Worm (Caenorhabditis elegans) whole organism, L1 larva: Measurements from ENCODE around the gene F26F4.12.

Experiments used
- C16A3.4 ChIP-seq: fragments of 150-350 bp; optimal IDR thresholded peaks from 2 replicates; lab custom pipeline; 2014; ENCODE audit warnings: missing biosample characterization, missing genetic modification characterization
- F16B12.6 ChIP-seq: fragments of 150-350 bp; optimal IDR thresholded peaks from 2 replicates; lab custom pipeline; 2014; ENCODE audit warnings: missing biosample characterization, missing genetic modification characterization
- aly-2 ChIP-seq: fragments of 150-350 bp; optimal IDR thresholded peaks from 2 replicates; lab custom pipeline; 2014; ENCODE audit warnings: missing biosample characterization, missing genetic modification characterization
- ceh-63 ChIP-seq: fragments of 200-800 bp; sonication (Bioruptor generic); optimal IDR thresholded peaks from 2 replicates; lab custom pipeline; 2018; ENCODE audit warnings: mild to moderate bottlenecking, missing genetic modification characterization, missing compliant biosample characterization
- ceh-82 ChIP-seq, 3 experiments: fragments of 150-350 bp in 1 of 3; sonication (generic microtip) in 2 of 3; optimal IDR thresholded peaks; 2 replicates each; lab custom pipeline; 2014 to 2017; ENCODE audit warnings: missing biosample characterization in 3 of 3, missing genetic modification characterization in 3 of 3
- dsc-1 ChIP-seq: sonication (generic microtip); optimal IDR thresholded peaks from 2 replicates; lab custom pipeline; 2016; ENCODE audit warnings: mild to moderate bottlenecking, missing genetic modification characterization, missing compliant biosample characterization
- efl-1 ChIP-seq, 4 experiments: fragments of 150-350 bp; optimal IDR thresholded peaks in 3 of 4; peaks in 1 of 4; 1 replicate in 1 of 4; 2 replicates in 3 of 4; lab custom pipeline; 2014; ENCODE audit warnings: missing biosample characterization in 2 of 4, missing genetic modification characterization in 2 of 4, missing genetic modification reagents in 2 of 4
- elt-2 ChIP-seq: sonication (generic microtip); optimal IDR thresholded peaks from 2 replicates; lab custom pipeline; 2016; ENCODE audit warnings: missing genetic modification characterization, mild to moderate bottlenecking, inconsistent platforms, missing compliant biosample characterization, missing genetic modification reagents
- fkh-10 ChIP-seq: sonication (generic microtip); optimal IDR thresholded peaks from 2 replicates; lab custom pipeline; 2017; ENCODE audit warnings: missing biosample characterization, missing genetic modification reagents, missing genetic modification characterization
- fos-1 ChIP-seq: fragments of 150-350 bp; optimal IDR thresholded peaks from 2 replicates; lab custom pipeline; 2014; ENCODE audit warnings: missing biosample characterization, missing genetic modification characterization
- grh-1 ChIP-seq: fragments of 200-800 bp; sonication (Bioruptor generic); IDR thresholded peaks from 2 replicates; pipeline ENCODE4 v1.3.6; 2022; ENCODE audit warnings: missing genetic modification reagents, missing genetic modification characterization, missing compliant biosample characterization
- hlh-4 ChIP-seq: sonication (generic microtip); optimal IDR thresholded peaks from 2 replicates; lab custom pipeline; 2016; ENCODE audit warnings: mild to moderate bottlenecking, missing genetic modification characterization, missing compliant biosample characterization
- hpl-2 ChIP-seq: fragments of 150-350 bp; optimal IDR thresholded peaks from 2 replicates; lab custom pipeline; 2014; ENCODE audit warnings: missing biosample characterization, missing genetic modification reagents, missing genetic modification characterization
- jun-1 ChIP-seq: fragments of 150-350 bp; optimal IDR thresholded peaks from 2 replicates; lab custom pipeline; 2014; ENCODE audit warnings: missing biosample characterization, missing genetic modification reagents, missing genetic modification characterization
- lin-35 ChIP-seq, 2 experiments: fragments of 150-350 bp; optimal IDR thresholded peaks; 2 replicates each; lab custom pipeline; 2014; ENCODE audit warnings: missing biosample characterization in 2 of 2, missing genetic modification characterization in 2 of 2, missing genetic modification reagents in 2 of 2
- lir-3 ChIP-seq: sonication (generic microtip); optimal IDR thresholded peaks from 2 replicates; lab custom pipeline; 2016; ENCODE audit warnings: mild to moderate bottlenecking, missing genetic modification characterization, moderate library complexity, missing compliant biosample characterization; ENCODE audit not compliant: poor library complexity
- lsy-2 ChIP-seq, 2 experiments: fragments of 150-350 bp; optimal IDR thresholded peaks; 2 replicates each; lab custom pipeline; 2014; ENCODE audit warnings: missing biosample characterization in 2 of 2, missing genetic modification characterization in 2 of 2
- mep-1 ChIP-seq: fragments of 150-350 bp; optimal IDR thresholded peaks from 2 replicates; lab custom pipeline; 2014; ENCODE audit warnings: missing biosample characterization, missing genetic modification characterization
- nhr-12 ChIP-seq: sonication (generic microtip); optimal IDR thresholded peaks from 2 replicates; lab custom pipeline; 2017; ENCODE audit warnings: missing biosample characterization, missing genetic modification characterization
- nhr-19 ChIP-seq: fragments of 200-800 bp; sonication (Bioruptor generic); conservative IDR thresholded peaks from 2 replicates; pipeline ENCODE4 v1.3.6; 2022; ENCODE audit warnings: missing genetic modification characterization, missing compliant biosample characterization
- nhr-20 ChIP-seq: sonication (generic microtip); optimal IDR thresholded peaks from 2 replicates; lab custom pipeline; 2016; ENCODE audit warnings: mild to moderate bottlenecking, missing genetic modification characterization, missing compliant biosample characterization
- nhr-237 ChIP-seq: fragments of 150-350 bp; optimal IDR thresholded peaks from 2 replicates; lab custom pipeline; 2014; ENCODE audit warnings: missing biosample characterization, missing genetic modification characterization
- nhr-71 ChIP-seq: sonication (generic microtip); optimal IDR thresholded peaks from 2 replicates; lab custom pipeline; 2016; ENCODE audit warnings: mild to moderate bottlenecking, missing genetic modification characterization, moderate library complexity, missing compliant biosample characterization
- rnt-1 ChIP-seq: sonication (generic microtip); optimal IDR thresholded peaks from 2 replicates; lab custom pipeline; 2016; ENCODE audit warnings: mild to moderate bottlenecking, missing genetic modification characterization, moderate library complexity, missing compliant biosample characterization
- tbx-2 ChIP-seq: sonication (generic microtip); optimal IDR thresholded peaks from 2 replicates; lab custom pipeline; 2016; ENCODE audit warnings: missing genetic modification characterization, missing compliant biosample characterization
- ztf-4 ChIP-seq: fragments of 150-350 bp; optimal IDR thresholded peaks from 2 replicates; lab custom pipeline; 2014; ENCODE audit warnings: missing biosample characterization, missing genetic modification characterization

F26F4.12 gene

ce11 chrIII:4895313-4895712, 14.5 kb downstream of the F26F4.12 start:
- TF ChIP-seq aly-2 (tag; lab: Kevin White, UChicago) (peak; percentile 33), rnt-1 (tag; lab: Kevin White, UChicago) (no peak), ceh-82 (tag; optimal IDR thresholded peaks at IDR 0.05; lab: Kevin White, UChicago) (no peak), mep-1 (tag; lab: Kevin White, UChicago) (no peak), efl-1 (optimal IDR thresholded peaks at IDR 0.05; lab: Kevin White, UChicago) (no peak), efl-1 (GFP tag; optimal IDR thresholded peaks at IDR 0.05 in 1 of 2; lab: Kevin White, UChicago) (peak in 1 of 2 experiments; percentile 83)

DNA sequence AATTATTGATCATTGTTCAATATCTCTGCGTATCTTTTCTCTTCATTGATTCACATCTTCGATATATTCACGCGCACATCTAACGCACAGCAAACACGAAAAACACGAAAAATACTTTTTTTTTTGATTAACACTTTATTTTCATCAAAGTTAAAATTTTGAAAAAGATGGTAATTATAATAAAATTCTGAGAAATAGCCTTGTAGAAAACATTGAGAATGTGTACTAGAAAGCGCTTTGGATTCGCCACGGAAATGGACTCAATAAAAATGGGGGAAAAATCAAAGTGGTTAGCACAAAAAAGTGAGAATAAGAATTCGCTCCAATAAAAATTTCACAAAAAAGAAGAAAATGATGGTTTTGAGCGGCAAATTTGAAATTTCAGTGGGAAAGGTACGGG, 16.3 kb downstream of the F26F4.12 start, which contains the start of gene F26F4.6:
Gene F26F4.6, minus strand, starts transcription at position 101 of the 400 bp plus-strand sequence.
- TF ChIP-seq lin-35 (GFP tag; optimal IDR thresholded peaks at IDR 0.05; lab: Kevin White, UChicago), result peak in 1 of 2 experiments; percentile 15
- no peak for TF ChIP-seq hpl-2 (GFP tag; lab: Kevin White, UChicago)
- TF ChIP-seq aly-2 (tag; lab: Kevin White, UChicago), result peak; percentile 18
- no peak for TF ChIP-seq grh-1 (GFP tag; lab: Robert Waterston, UW)

DNA sequence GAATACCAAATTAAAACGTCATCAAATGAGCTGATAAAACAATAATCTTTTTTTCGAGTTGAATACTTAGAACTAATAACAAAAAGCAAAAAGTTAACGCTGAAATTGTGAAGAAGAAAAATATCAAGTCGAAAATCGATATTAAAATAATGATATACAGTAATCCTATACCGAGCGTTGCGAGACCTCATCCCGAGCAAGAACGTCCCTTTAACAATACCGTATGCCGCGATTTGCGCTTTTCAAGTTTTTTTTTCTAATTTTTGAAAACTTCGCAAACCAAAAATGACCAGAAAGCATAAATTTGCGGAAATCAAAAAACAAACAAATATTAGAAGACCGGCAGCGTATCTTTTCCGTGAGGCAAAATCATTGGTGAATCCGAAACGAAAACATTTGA, 18.8 kb downstream of the F26F4.12 start, which contains the start of gene F26F4.5:
Gene F26F4.5, minus strand, starts transcription at position 256 of the 400 bp plus-strand sequence.
- no peak for TF ChIP-seq lir-3 (tag; lab: Kevin White, UChicago)
- TF ChIP-seq ceh-63 (GFP tag; lab: Kevin White, UChicago), result no peak
- TF ChIP-seq lsy-2 (tag; optimal IDR thresholded peaks at IDR 0.05; lab: Kevin White, UChicago), result no peak
- TF ChIP-seq ztf-4 (tag; lab: Kevin White, UChicago), result no peak
- TF ChIP-seq dsc-1, result no peak
- TF ChIP-seq nhr-237 (tag; lab: Kevin White, UChicago), result no peak
- TF ChIP-seq nhr-12 (tag; lab: Kevin White, UChicago), result no peak
- no peak for TF ChIP-seq mep-1 (tag; lab: Kevin White, UChicago)
- TF ChIP-seq fkh-10 (GFP tag; lab: Kevin White, UChicago), result no peak

- TF ChIP-seq C16A3.4 (no peak), elt-2 (tag; lab: Kevin White, UChicago) (peak; percentile 51), nhr-20 (tag; lab: Kevin White, UChicago) (no peak)
Observed at ce11 chrIII:4887291-4887690, 22.5 kb downstream of the F26F4.12 start, which contains the start of gene clec-6. clec-6 (minus strand) TSS chrIII:4887444.

ce11 chrIII:4883429-4883828, 26.4 kb downstream of the F26F4.12 start, which contains the start of gene clec-5:
clec-5 (minus strand) TSS chrIII:4883606.
- TF ChIP-seq elt-2 (tag; lab: Kevin White, UChicago) (peak; percentile 40), nhr-71 (tag; lab: Kevin White, UChicago) (no peak), F16B12.6 (tag; lab: Kevin White, UChicago) (no peak), jun-1 (tag; lab: Kevin White, UChicago) (peak; percentile 29)
- TF ChIP-seq, all 84 proteins: peak for 2

DNA sequence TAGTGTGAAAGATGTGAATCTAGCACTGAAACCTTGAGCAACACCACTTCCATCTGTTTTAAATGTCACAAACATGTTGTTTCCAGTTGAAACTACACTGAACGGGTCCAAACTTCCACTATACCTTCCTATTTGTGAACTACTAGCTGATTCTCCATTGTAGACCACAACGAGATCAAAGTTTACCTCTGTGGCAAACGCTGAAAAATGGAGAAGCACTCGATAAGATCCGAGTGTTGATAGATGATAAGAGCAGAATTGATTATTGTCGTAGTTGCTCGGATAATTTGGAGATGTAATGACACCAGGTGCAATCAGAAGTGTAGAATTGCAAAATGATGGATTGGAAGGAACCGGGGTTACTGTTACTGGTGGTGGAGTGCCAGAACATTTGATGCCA, 27.9 kb downstream of the F26F4.12 start:
- TF ChIP-seq hlh-4 (no peak), efl-1 (optimal IDR thresholded peaks at IDR 0.05; lab: Kevin White, UChicago) (no peak), efl-1 (GFP tag; optimal IDR thresholded peaks at IDR 0.05 in 1 of 2; lab: Kevin White, UChicago) (peak in 1 of 2 experiments; percentile 70), elt-2 (tag; lab: Kevin White, UChicago) (peak; percentile 55)

ce11 chrIII:4879445-4879844, 30.4 kb downstream of the F26F4.12 start, which contains the start of gene C35D10.1:
C35D10.1 (plus strand) TSS chrIII:4879745.
- TF ChIP-seq fos-1 (tag; lab: Kevin White, UChicago) (no peak), nhr-19 (GFP tag; lab: Robert Waterston, UW) (no peak), efl-1 (optimal IDR thresholded peaks at IDR 0.05; lab: Kevin White, UChicago) (no peak), efl-1 (GFP tag; optimal IDR thresholded peaks at IDR 0.05 in 1 of 2; lab: Kevin White, UChicago) (peak in 1 of 2 experiments; percentile 74), tbx-2 (no peak)
